Fruit fly (Drosophila melanogaster): ENCODE results near the gene emc.

The emc gene

DNA sequence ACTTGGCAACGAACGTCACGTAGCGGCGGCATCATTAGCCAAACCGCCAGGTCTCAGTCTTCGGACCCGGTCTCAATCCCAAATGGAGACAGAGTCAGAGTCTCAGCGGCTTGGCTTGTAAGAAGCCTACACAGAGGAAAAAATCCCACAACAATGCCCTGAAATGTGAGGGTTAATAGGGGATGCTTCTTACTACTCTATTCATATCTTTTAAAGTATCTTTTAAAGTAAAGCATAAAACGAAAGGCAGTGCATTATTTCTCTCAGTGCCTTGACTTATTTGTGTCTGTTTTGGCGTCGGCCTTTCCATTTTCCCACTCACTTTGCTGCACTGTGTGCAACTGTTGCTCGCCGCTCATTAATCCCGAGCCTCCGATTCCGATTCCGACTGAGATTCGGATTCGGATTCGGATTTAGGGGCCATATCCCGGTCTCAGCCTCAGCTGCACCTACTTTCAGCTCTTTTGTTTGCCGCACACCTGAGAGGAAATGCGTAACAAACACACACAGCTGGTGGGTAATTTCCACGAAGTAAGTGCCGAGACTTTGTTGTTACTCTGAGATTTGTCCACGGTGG, 13.2 kb downstream of the emc start (continued):
- TF ChIP-seq jing (GFP tag; optimal IDR thresholded peaks at IDR 0.05), result peak; percentile 62
- no peak for TF ChIP-seq cad (GFP tag; optimal IDR thresholded peaks at IDR 0.05)
- TF ChIP-seq BtbVII (GFP tag; optimal IDR thresholded peaks at IDR 0.05), result no peak
- no peak for TF ChIP-seq unc-4 (GFP tag; IDR thresholded peaks at IDR 0.05; ENCODE audit: partially characterized antibody)
- TF ChIP-seq repo (GFP tag; optimal IDR thresholded peaks at IDR 0.05), result peak; percentile 71
- peak; percentile 60 for TF ChIP-seq CG12942 (GFP tag; optimal IDR thresholded peaks at IDR 0.05)
- TF ChIP-seq Elba2 (GFP tag; optimal IDR thresholded peaks at IDR 0.05), result peak; percentile 56
- peak; percentile 25 for TF ChIP-seq CG15514 (GFP tag; optimal IDR thresholded peaks at IDR 0.05)
- peak; percentile 80 for TF ChIP-seq Oli (tag; optimal IDR thresholded peaks at IDR 0.05)
- TF ChIP-seq CG18599 (GFP tag; optimal IDR thresholded peaks at IDR 0.05), result peak; percentile 59
- TF ChIP-seq CG2712 (tag; optimal IDR thresholded peaks at IDR 0.05), result peak; percentile 89
- no peak for TF ChIP-seq sug (tag; optimal IDR thresholded peaks at IDR 0.05)
- no peak for TF ChIP-seq br (optimal IDR thresholded peaks at IDR 0.05)
- no peak for TF ChIP-seq insv (GFP tag; optimal IDR thresholded peaks at IDR 0.05)
- TF ChIP-seq CG7271 (tag; optimal IDR thresholded peaks at IDR 0.05), result peak; percentile 45
- TF ChIP-seq trem (tag; optimal IDR thresholded peaks at IDR 0.05), result peak; percentile 73
- peak; percentile 83 for TF ChIP-seq Ssrp (tag; optimal IDR thresholded peaks at IDR 0.05)
- peak; percentile 85 for TF ChIP-seq CG17829 (tag; optimal IDR thresholded peaks at IDR 0.05)
- TF ChIP-seq grau (tag; optimal IDR thresholded peaks at IDR 0.05), result peak; percentile 72
- TF ChIP-seq Eip74EF (GFP tag; optimal IDR thresholded peaks at IDR 0.05), result peak in 1 of 2 experiments; percentile 56
- TF ChIP-seq sob (GFP tag; IDR thresholded peaks at IDR 0.05), result peak; percentile 85
- TF ChIP-seq Atf6 (GFP tag; IDR thresholded peaks at IDR 0.05), result peak; percentile 62; the same call in 1 of the 2 replicates
- TF ChIP-seq toy (GFP tag; IDR thresholded peaks at IDR 0.05), result peak; percentile 53; the same call in 1 of the 2 replicates
- peak; percentile 73 for TF ChIP-seq CG17568 (GFP tag; optimal IDR thresholded peaks at IDR 0.05)
- peak; percentile 94 for TF ChIP-seq zfh1 (GFP tag; IDR thresholded peaks at IDR 0.05)
- no peak for TF ChIP-seq Hey (tag; optimal IDR thresholded peaks at IDR 0.05)
- peak; percentile 82 for TF ChIP-seq unpg (GFP tag; optimal IDR thresholded peaks at IDR 0.05)
- peak; percentile 73 for TF ChIP-seq Usf (GFP tag; optimal IDR thresholded peaks at IDR 0.05)
- TF ChIP-seq CG14667 (GFP tag; IDR thresholded peaks at IDR 0.05), result peak; percentile 85
- peak; percentile 94 for TF ChIP-seq Awh (GFP tag; IDR thresholded peaks at IDR 0.05)
- TF ChIP-seq Drgx (GFP tag; IDR thresholded peaks at IDR 0.05), result peak; percentile 97
- TF ChIP-seq CG16863 (GFP tag; optimal IDR thresholded peaks at IDR 0.05), result peak; percentile 85
- peak; percentile 55 for TF ChIP-seq CG33557 (GFP tag; optimal IDR thresholded peaks at IDR 0.05)
- TF ChIP-seq CG17359 (tag; optimal IDR thresholded peaks at IDR 0.05), result peak; percentile 87
- peak; percentile 61 for TF ChIP-seq pum (GFP tag; optimal IDR thresholded peaks at IDR 0.05)
- peak; percentile 58 for TF ChIP-seq CG4360 (GFP tag; IDR thresholded peaks at IDR 0.05)
- peak; percentile 77 for TF ChIP-seq CG11247 (GFP tag; IDR thresholded peaks at IDR 0.05)
- peak; percentile 67 for TF ChIP-seq her (GFP tag; optimal IDR thresholded peaks at IDR 0.05)
- TF ChIP-seq Hr3 (GFP tag; optimal IDR thresholded peaks at IDR 0.05), result peak; percentile 64
- TF ChIP-seq D19B (GFP tag; optimal IDR thresholded peaks at IDR 0.05), result no peak
- peak; percentile 83 for TF ChIP-seq so (GFP tag; IDR thresholded peaks at IDR 0.05)
- peak; percentile 52 for TF ChIP-seq gcm (GFP tag; optimal IDR thresholded peaks at IDR 0.05)
- TF ChIP-seq CG15696 (tag; optimal IDR thresholded peaks at IDR 0.05), result peak; percentile 75
- peak; percentile 52 for TF ChIP-seq Ets97D (GFP tag; optimal IDR thresholded peaks at IDR 0.05)
- no peak for TF ChIP-seq ash1 (GFP tag; optimal IDR thresholded peaks at IDR 0.05)
- TF ChIP-seq CG10366 (GFP tag; IDR thresholded peaks at IDR 0.05), result peak; percentile 88
- peak; percentile 78; the same call in 2 of the 3 replicates for TF ChIP-seq Mrtf (GFP tag; IDR thresholded peaks at IDR 0.05)
- peak; percentile 79 for TF ChIP-seq danr (GFP tag; IDR thresholded peaks at IDR 0.05)
- TF ChIP-seq CG14050 (GFP tag; IDR thresholded peaks at IDR 0.05), result peak; percentile 69
- TF ChIP-seq CG7928 (GFP tag; optimal IDR thresholded peaks at IDR 0.05), result no peak
- no peak for TF ChIP-seq CG4282 (GFP tag; optimal IDR thresholded peaks at IDR 0.05)
